Worm (Caenorhabditis elegans): ENCODE data around the gene sre-44.

Gene sre-44

ce11 chrII:13961567-13961966 lies 12.2 kb downstream of the sre-44 start:
- TF ChIP-seq che-1 (tag; optimal IDR thresholded peaks at IDR 0.05) (no peak), pros-1 (tag; optimal IDR thresholded peaks at IDR 0.05) (no peak), ceh-6 (GFP tag; optimal IDR thresholded peaks at IDR 0.05) (no peak), pha-4 (tag; optimal IDR thresholded peaks at IDR 0.05) (no peak), unc-42 (tag; optimal IDR thresholded peaks at IDR 0.05) (no peak), Y22D7AL.16 (tag; optimal IDR thresholded peaks at IDR 0.05) (no peak), syd-9 (tag; optimal IDR thresholded peaks at IDR 0.05) (no peak), nhr-11 (tag; optimal IDR thresholded peaks at IDR 0.05) (no peak), ceh-2 (tag; optimal IDR thresholded peaks at IDR 0.05) (no peak), unc-55 (GFP tag; optimal IDR thresholded peaks at IDR 0.05) (no peak), pat-9 (tag; optimal IDR thresholded peaks at IDR 0.05) (no peak)

DNA sequence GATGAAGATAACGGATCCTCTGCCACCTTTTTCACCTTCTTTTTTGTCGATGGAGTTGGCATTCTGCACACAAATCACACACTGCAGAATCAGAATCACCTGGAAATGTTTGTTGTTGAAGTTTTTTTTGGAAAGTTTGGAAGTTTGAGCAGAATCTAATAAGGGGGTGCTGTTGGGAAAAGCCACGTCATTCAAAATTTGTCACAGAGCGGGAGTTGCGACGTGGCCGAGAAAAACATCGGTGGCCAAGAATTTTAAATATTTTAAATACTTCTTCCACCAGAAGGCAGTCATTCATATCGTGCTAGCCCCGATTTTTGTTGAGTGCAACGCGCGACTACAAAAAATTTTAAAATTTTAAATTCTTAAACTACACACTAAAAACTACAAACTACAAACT lies 12.9 kb downstream of the sre-44 start, which contains the start of gene rpi-1:
Gene rpi-1, minus strand, starts transcription at position 101 of the 400 bp plus-strand sequence.
- TF ChIP-seq K02D7.2 (tag; optimal IDR thresholded peaks at IDR 0.05) (no peak), ets-4 (tag; optimal IDR thresholded peaks at IDR 0.05) (no peak), ceh-31 (tag; optimal IDR thresholded peaks at IDR 0.05) (no peak), ahr-1 (tag; optimal IDR thresholded peaks at IDR 0.05) (no peak), tbx-2 (tag; optimal IDR thresholded peaks at IDR 0.05) (no peak), unc-3 (GFP tag; conservative IDR thresholded peaks at IDR 0.05) (no peak), unc-3 (tag; optimal IDR thresholded peaks at IDR 0.05) (no peak), C38D4.7 (GFP tag; optimal IDR thresholded peaks at IDR 0.05) (no peak)

- TF ChIP-seq ceh-14 (tag; optimal IDR thresholded peaks at IDR 0.05) (peak; percentile 17), ceh-24 (tag; optimal IDR thresholded peaks at IDR 0.05) (no peak), ceh-45 (GFP tag; IDR thresholded peaks at IDR 0.05) (no peak)
These were observed 14.9 kb downstream of the sre-44 start for ce11 chrII:13964325-13964724.

DNA sequence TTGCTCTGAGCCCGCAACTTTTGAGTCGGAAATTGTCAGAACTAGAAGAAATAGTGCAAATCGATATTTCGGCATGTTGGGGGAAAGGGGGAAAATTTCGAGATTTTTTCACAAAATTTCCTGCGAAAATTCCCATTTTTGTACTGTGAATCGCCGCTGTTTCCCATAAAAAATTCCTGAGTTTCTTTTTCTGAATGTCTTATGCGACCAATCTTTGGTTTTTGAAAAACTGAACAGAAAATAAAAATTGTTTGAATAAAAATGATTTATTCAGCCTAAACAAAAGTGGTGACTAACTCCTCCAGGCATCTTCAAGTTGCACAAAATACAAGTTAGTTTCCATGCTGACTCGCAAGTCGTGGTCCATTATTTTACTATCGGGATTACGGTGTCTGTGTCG lies 16.9 kb downstream of the sre-44 start, which contains the start of gene W07G1.7:
Gene W07G1.7, minus strand, starts transcription at position 101 of the 400 bp plus-strand sequence.
- TF ChIP-seq pha-2 (tag; optimal IDR thresholded peaks at IDR 0.05) = no peak
- no peak for TF ChIP-seq elt-2 (tag; optimal IDR thresholded peaks at IDR 0.05)
- no peak for TF ChIP-seq unc-3 (GFP tag; conservative IDR thresholded peaks at IDR 0.05)
- TF ChIP-seq unc-3 (tag; optimal IDR thresholded peaks at IDR 0.05) = no peak
- TF ChIP-seq rnt-1 (tag; optimal IDR thresholded peaks at IDR 0.05) = no peak
- no peak for TF ChIP-seq unc-55 (GFP tag; optimal IDR thresholded peaks at IDR 0.05)
- no peak for TF ChIP-seq nhr-232 (tag; optimal IDR thresholded peaks at IDR 0.05)
- TF ChIP-seq ttx-3 (tag; optimal IDR thresholded peaks at IDR 0.05) = no peak
- no peak for TF ChIP-seq Y22D7AL.16 (tag; optimal IDR thresholded peaks at IDR 0.05)
- no peak for TF ChIP-seq hlh-13 (GFP tag; optimal IDR thresholded peaks at IDR 0.05)
- TF ChIP-seq pat-9 (tag; optimal IDR thresholded peaks at IDR 0.05) = no peak
- TF ChIP-seq sox-2 (GFP tag; IDR thresholded peaks at IDR 0.05) = no peak
- no peak for TF ChIP-seq fax-1 (tag; optimal IDR thresholded peaks at IDR 0.05)
- TF ChIP-seq hlh-6 (tag; optimal IDR thresholded peaks at IDR 0.05) = no peak
- no peak for TF ChIP-seq syd-9 (tag; optimal IDR thresholded peaks at IDR 0.05)
- no peak for TF ChIP-seq ceh-6 (GFP tag; optimal IDR thresholded peaks at IDR 0.05)
- TF ChIP-seq ahr-1 (tag; optimal IDR thresholded peaks at IDR 0.05) = no peak
- TF ChIP-seq eyg-1 (tag; optimal IDR thresholded peaks at IDR 0.05) = no peak

DNA sequence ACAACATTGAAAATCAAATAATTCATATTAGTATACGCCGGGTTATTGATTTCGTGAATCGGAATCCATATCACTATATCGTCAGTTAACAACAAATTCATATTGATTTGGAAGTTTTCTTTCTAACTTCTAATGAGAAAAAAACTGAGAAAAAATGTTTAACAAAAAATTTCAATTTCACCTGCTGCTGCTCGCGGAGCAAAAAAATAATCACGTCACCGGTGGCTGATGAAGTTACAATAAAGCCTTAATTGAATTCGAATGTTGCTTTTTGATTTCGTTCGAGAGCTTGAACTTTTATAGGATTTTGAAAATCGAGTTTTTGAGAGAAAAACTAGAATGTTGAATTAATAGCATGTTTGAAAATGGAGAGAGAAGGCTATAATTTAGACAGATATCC lies 19.6 kb downstream of the sre-44 start, which contains the start of gene sre-43:
Gene sre-43, minus strand, starts transcription at position 101 of the 400 bp plus-strand sequence.
- TF ChIP-seq npax-4 (tag; optimal IDR thresholded peaks at IDR 0.05) (no peak), ama-1 (optimal IDR thresholded peaks at IDR 0.05) (no peak), unc-42 (tag; optimal IDR thresholded peaks at IDR 0.05) (no peak), pha-4 (tag; optimal IDR thresholded peaks at IDR 0.05) (no peak), C08G9.2 (tag; optimal IDR thresholded peaks at IDR 0.05) (no peak), ceh-22 (tag; optimal IDR thresholded peaks at IDR 0.05) (no peak), sox-2 (GFP tag; IDR thresholded peaks at IDR 0.05) (no peak), ceh-6 (GFP tag; optimal IDR thresholded peaks at IDR 0.05) (no peak)
